Fruit fly (Drosophila melanogaster): ENCODE results near the gene CG31709.

Gene CG31709

DNA sequence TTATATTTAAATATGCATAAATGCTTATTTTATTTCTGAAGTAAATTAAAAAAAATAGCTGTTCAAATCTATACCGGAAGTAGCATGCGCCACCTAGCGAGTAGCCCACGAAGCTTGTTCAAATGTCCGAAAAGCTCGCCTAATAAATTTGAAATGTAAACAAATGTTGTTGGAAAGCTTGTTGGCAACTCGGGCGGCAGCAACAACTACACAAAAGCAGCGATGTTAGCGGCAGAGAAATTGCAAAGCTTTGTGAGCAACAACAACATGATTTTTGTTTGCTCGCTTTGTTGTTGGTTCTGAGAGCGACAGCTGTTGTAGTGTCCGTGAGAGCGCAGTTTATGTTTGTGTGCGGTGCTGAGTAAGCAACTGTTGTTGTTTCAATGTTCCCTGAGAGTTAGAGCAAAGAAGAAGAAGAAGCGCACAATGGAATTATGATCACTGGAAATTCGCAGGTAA, 12.0 kb downstream of the CG31709 start:
- TF ChIP-seq brk (GFP tag; optimal IDR thresholded peaks at IDR 0.05) (peak; percentile 89), Abd-B (GFP tag; optimal IDR thresholded peaks at IDR 0.05) (no peak), CrebA (GFP tag; optimal IDR thresholded peaks at IDR 0.05; ENCODE audit: borderline replicate concordance) (peak; percentile 81), woc (GFP tag; optimal IDR thresholded peaks at IDR 0.05) (peak; percentile 46), Hnf4 (GFP tag; optimal IDR thresholded peaks at IDR 0.05) (peak; percentile 73), br (GFP tag; optimal IDR thresholded peaks at IDR 0.05) (peak; percentile 89), rgr (GFP tag; optimal IDR thresholded peaks at IDR 0.05) (peak; percentile 97), Hr78 (GFP tag; optimal IDR thresholded peaks at IDR 0.05) (no peak), dmrt93B (GFP tag; optimal IDR thresholded peaks at IDR 0.05) (peak; percentile 91), lola (GFP tag; optimal IDR thresholded peaks at IDR 0.05) (no peak), N (GFP tag; optimal IDR thresholded peaks at IDR 0.05) (no peak), Hr83 (GFP tag; optimal IDR thresholded peaks at IDR 0.05; ENCODE audit: poor library complexity, severe bottlenecking) (peak; percentile 88), Mio (GFP tag; optimal IDR thresholded peaks at IDR 0.05) (peak; percentile 75), Sp1 (GFP tag; optimal IDR thresholded peaks at IDR 0.05) (peak; percentile 92), Vsx2 (GFP tag; optimal IDR thresholded peaks at IDR 0.05; ENCODE audit: partially characterized antibody) (no peak), Dfd (GFP tag; optimal IDR thresholded peaks at IDR 0.05) (no peak), psq (GFP tag; optimal IDR thresholded peaks at IDR 0.05) (peak; percentile 75), CG9705 (GFP tag; optimal IDR thresholded peaks at IDR 0.05) (peak; percentile 92), sv (GFP tag; optimal IDR thresholded peaks at IDR 0.05) (peak; percentile 90), dl (GFP tag; optimal IDR thresholded peaks at IDR 0.05; ENCODE audit: insufficient read depth in 1 of 2, partially characterized antibody in 2 of 2) (peak in 1 of 2 experiments; percentile 16), jim (GFP tag; optimal IDR thresholded peaks at IDR 0.05) (no peak), Myc (optimal IDR thresholded peaks at IDR 0.05) (peak; percentile 12), Dif (GFP tag; optimal IDR thresholded peaks at IDR 0.05; ENCODE audit: partially characterized antibody) (no peak), fru (GFP tag; optimal IDR thresholded peaks at IDR 0.05) (peak; percentile 81), usp (GFP tag; optimal IDR thresholded peaks at IDR 0.05) (no peak), dsf (GFP tag; optimal IDR thresholded peaks at IDR 0.05; ENCODE audit: borderline replicate concordance) (peak; percentile 26), sage (GFP tag; optimal IDR thresholded peaks at IDR 0.05) (peak; percentile 90), pan (optimal IDR thresholded peaks at IDR 0.05) (no peak), foxo (GFP tag; optimal IDR thresholded peaks at IDR 0.05) (peak in 1 of 2 experiments; percentile 83), ey (GFP tag; optimal IDR thresholded peaks at IDR 0.05) (peak; percentile 44), Rel (GFP tag; optimal IDR thresholded peaks at IDR 0.05) (peak; percentile 87), Rel (tag; optimal IDR thresholded peaks at IDR 0.05) (peak; percentile 67), HLH106 (tag; optimal IDR thresholded peaks at IDR 0.05) (peak; percentile 80), Jra (GFP tag; optimal IDR thresholded peaks at IDR 0.05) (peak; percentile 30), CG32264 (GFP tag; optimal IDR thresholded peaks at IDR 0.05) (peak; percentile 78), tai (GFP tag; optimal IDR thresholded peaks at IDR 0.05) (peak; percentile 14), OdsH (GFP tag; optimal IDR thresholded peaks at IDR 0.05) (peak; percentile 90), h (GFP tag; optimal IDR thresholded peaks at IDR 0.05) (peak; percentile 92), GATAd (GFP tag; optimal IDR thresholded peaks at IDR 0.05) (no peak)

DNA sequence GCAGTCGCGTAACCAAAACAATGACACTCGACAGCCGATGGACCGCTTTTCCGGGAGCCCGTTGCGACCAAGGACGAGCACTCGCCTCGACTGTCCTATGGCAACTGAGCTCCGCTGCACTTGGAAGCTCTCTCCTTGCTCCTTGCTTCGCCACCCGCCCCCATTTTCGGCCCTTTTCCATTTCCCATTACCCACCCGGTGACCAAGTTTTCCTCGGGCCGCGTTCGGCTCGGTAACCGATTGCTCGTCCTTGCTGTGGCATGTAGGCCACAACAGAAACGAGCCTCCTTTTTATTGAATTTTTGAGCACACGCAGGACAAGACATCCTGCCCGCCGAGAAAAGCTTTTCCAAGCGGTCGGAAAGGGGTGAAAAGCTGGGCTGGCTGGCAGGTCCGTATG, 12.8 kb downstream of the CG31709 start, which contains the start of gene jp:
jp (minus strand) TSS at position 95 of the 400 bp plus-strand sequence.
- TF ChIP-seq Sp1 (GFP tag; optimal IDR thresholded peaks at IDR 0.05) (no peak), Hnf4 (GFP tag; optimal IDR thresholded peaks at IDR 0.05) (no peak), Abd-B (GFP tag; optimal IDR thresholded peaks at IDR 0.05) (no peak), Rel (GFP tag; optimal IDR thresholded peaks at IDR 0.05) (no peak), Rel (tag; optimal IDR thresholded peaks at IDR 0.05) (no peak), psq (GFP tag; optimal IDR thresholded peaks at IDR 0.05) (no peak), sv (GFP tag; optimal IDR thresholded peaks at IDR 0.05) (no peak), Dfd (GFP tag; optimal IDR thresholded peaks at IDR 0.05) (no peak), woc (GFP tag; optimal IDR thresholded peaks at IDR 0.05) (no peak), ey (GFP tag; optimal IDR thresholded peaks at IDR 0.05) (no peak), dl (GFP tag; optimal IDR thresholded peaks at IDR 0.05; ENCODE audit: insufficient read depth in 1 of 2, partially characterized antibody in 2 of 2) (no peak), HLH106 (tag; optimal IDR thresholded peaks at IDR 0.05) (no peak), pan (optimal IDR thresholded peaks at IDR 0.05) (no peak), tai (GFP tag; optimal IDR thresholded peaks at IDR 0.05) (no peak), N (GFP tag; optimal IDR thresholded peaks at IDR 0.05) (no peak)

Measured in whole organism, wandering third instar larva.